Fruit fly (Drosophila melanogaster) whole organism, embryonic: Measurements from ENCODE around the gene MED14.

ENCODE experiments used
- CG10147 ChIP-seq: fragments of 200-800 bp; sonication (Bioruptor generic); optimal IDR thresholded peaks from 2 replicates; lab custom pipeline; 2019; ENCODE audit warnings: missing biosample characterization, mild to moderate bottlenecking, missing genetic modification characterization, moderate library complexity
- CG11723 ChIP-seq: fragments of 200-800 bp; sonication (Bioruptor generic); optimal IDR thresholded peaks from 2 replicates; lab custom pipeline; 2017; ENCODE audit warnings: missing biosample characterization, mild to moderate bottlenecking, missing genetic modification characterization
- CG12219 ChIP-seq: fragments of 200-800 bp; sonication (Bioruptor generic); optimal IDR thresholded peaks from 3 replicates; lab custom pipeline; 2018; ENCODE audit warnings: missing biosample characterization, mild to moderate bottlenecking, missing genetic modification characterization
- CG12769 ChIP-seq: fragments of 200-800 bp; sonication (Bioruptor generic); optimal IDR thresholded peaks from 2 replicates; lab custom pipeline; 2019; ENCODE audit warnings: missing biosample characterization, mild to moderate bottlenecking, missing genetic modification characterization, moderate library complexity
- CG13894 ChIP-seq: fragments of 200-800 bp; sonication (Bioruptor generic); optimal IDR thresholded peaks from 3 replicates; lab custom pipeline; 2018; ENCODE audit warnings: missing biosample characterization, mild to moderate bottlenecking, missing genetic modification characterization, moderate library complexity
- CG17186 ChIP-seq: fragments of 200-800 bp; sonication (Bioruptor generic); optimal IDR thresholded peaks from 3 replicates; lab custom pipeline; 2017; ENCODE audit warnings: missing biosample characterization, missing genetic modification reagents, missing genetic modification characterization
- CG1792 ChIP-seq: fragments of 200-800 bp; sonication (Bioruptor generic); optimal IDR thresholded peaks from 2 replicates; lab custom pipeline; 2016; ENCODE audit warnings: missing biosample characterization, missing genetic modification characterization
- CG18262 ChIP-seq: fragments of 200-800 bp; optimal IDR thresholded peaks from 3 replicates; lab custom pipeline; 2019; ENCODE audit warnings: missing biosample characterization, mild to moderate bottlenecking, missing genetic modification characterization, moderate library complexity
- CG30403 ChIP-seq: fragments of 200-800 bp; sonication (Bioruptor generic); optimal IDR thresholded peaks from 3 replicates; lab custom pipeline; 2016; ENCODE audit warnings: missing biosample characterization, missing genetic modification characterization
- CG32772 ChIP-seq: fragments of 200-800 bp; sonication (Bioruptor generic); IDR thresholded peaks from 2 replicates; pipeline ENCODE4 v1.3.6; 2022; ENCODE audit warnings: missing biosample characterization, missing genetic modification characterization
- CG3281 ChIP-seq: fragments of 200-800 bp; sonication (Bioruptor generic); optimal IDR thresholded peaks from 3 replicates; lab custom pipeline; 2017; ENCODE audit warnings: missing biosample characterization, mild to moderate bottlenecking, missing genetic modification characterization
- CG34376 ChIP-seq: fragments of 200-800 bp; sonication (Bioruptor generic); optimal IDR thresholded peaks from 2 replicates; lab custom pipeline; 2018; ENCODE audit warnings: missing biosample characterization, mild to moderate bottlenecking, missing genetic modification characterization
- CG3847 ChIP-seq: fragments of 200-800 bp; sonication (Bioruptor generic); IDR thresholded peaks from 2 replicates; pipeline ENCODE4 v1.3.6; 2022; ENCODE audit warnings: missing biosample characterization, missing genetic modification characterization
- CG6765 ChIP-seq: fragments of 200-800 bp; sonication (Bioruptor generic); optimal IDR thresholded peaks from 3 replicates; lab custom pipeline; 2017; ENCODE audit warnings: missing biosample characterization, mild to moderate bottlenecking, missing genetic modification characterization
- CG6854 ChIP-seq: fragments of 200-800 bp; sonication (Bioruptor generic); optimal IDR thresholded peaks from 3 replicates; lab custom pipeline; 2017; ENCODE audit warnings: missing biosample characterization, mild to moderate bottlenecking, missing genetic modification characterization
- CG8478 ChIP-seq: fragments of >200 bp; optimal IDR thresholded peaks from 2 replicates; lab custom pipeline; 2018
- CG9215 ChIP-seq: fragments of 200-800 bp; sonication (Bioruptor generic); IDR thresholded peaks from 2 replicates; pipeline ENCODE4 v1.3.6; 2022; ENCODE audit warnings: missing biosample characterization, missing genetic modification characterization
- CG9437 ChIP-seq: fragments of 200-800 bp; sonication (Bioruptor generic); optimal IDR thresholded peaks from 2 replicates; lab custom pipeline; 2018; ENCODE audit warnings: missing biosample characterization, mild to moderate bottlenecking, missing genetic modification characterization
- CG9932 ChIP-seq: fragments of 200-800 bp; sonication (Bioruptor generic); IDR thresholded peaks from 2 replicates; pipeline ENCODE4 v1.3.6; 2022; ENCODE audit warnings: missing biosample characterization, missing genetic modification characterization
- Dip2 ChIP-seq: fragments of 200-800 bp; sonication (Bioruptor generic); IDR thresholded peaks from 2 replicates; pipeline ENCODE4 v1.3.6; 2022; ENCODE audit warnings: missing biosample characterization, missing genetic modification characterization
- Doc3 ChIP-seq: fragments of 200-800 bp; sonication (Bioruptor generic); IDR thresholded peaks from 3 replicates; pipeline ENCODE4 v1.3.6; 2022; ENCODE audit warnings: missing biosample characterization, missing genetic modification characterization; ENCODE audit not compliant: partially characterized antibody
- Elba2 ChIP-seq: fragments of 200-800 bp; sonication (Bioruptor generic); optimal IDR thresholded peaks from 3 replicates; lab custom pipeline; 2016; ENCODE audit warnings: missing biosample characterization, missing genetic modification characterization
- Ets97D ChIP-seq: fragments of 200-800 bp; sonication (Bioruptor generic); optimal IDR thresholded peaks from 3 replicates; lab custom pipeline; 2016; ENCODE audit warnings: missing biosample characterization, missing genetic modification characterization
- Gsc ChIP-seq: fragments of 200-800 bp; sonication (Bioruptor generic); IDR thresholded peaks from 2 replicates; pipeline ENCODE4 v1.3.6; 2022; ENCODE audit warnings: missing biosample characterization, missing genetic modification characterization
- Gug ChIP-seq: fragments of 200-800 bp; sonication (Bioruptor generic); IDR thresholded peaks from 4 replicates; pipeline ENCODE4 v1.3.6; 2022; ENCODE audit warnings: missing biosample characterization, missing genetic modification characterization
- Hmx ChIP-seq: fragments of 200-800 bp; sonication (Bioruptor generic); optimal IDR thresholded peaks from 2 replicates; lab custom pipeline; 2016; ENCODE audit warnings: missing biosample characterization, missing genetic modification characterization
- Kr ChIP-seq: fragments of 200-800 bp; sonication (Bioruptor generic); optimal IDR thresholded peaks from 2 replicates; lab custom pipeline; 2017; ENCODE audit warnings: missing biosample characterization, mild to moderate bottlenecking, missing genetic modification characterization
- MTF-1 ChIP-seq: fragments of 200-800 bp; sonication (Bioruptor generic); optimal IDR thresholded peaks from 2 replicates; lab custom pipeline; 2018; ENCODE audit warnings: missing biosample characterization, mild to moderate bottlenecking, missing genetic modification characterization, borderline replicate concordance
- Mad ChIP-seq: fragments of 200-800 bp; sonication (Bioruptor generic); optimal IDR thresholded peaks from 2 replicates; lab custom pipeline; 2016; ENCODE audit warnings: missing biosample characterization, missing genetic modification characterization
- Myb ChIP-seq: fragments of 200-800 bp; sonication (Bioruptor generic); optimal IDR thresholded peaks from 2 replicates; lab custom pipeline; 2016; ENCODE audit warnings: missing biosample characterization, missing genetic modification characterization
- Opbp ChIP-seq: fragments of 200-800 bp; sonication (Bioruptor generic); IDR thresholded peaks from 3 replicates; pipeline ENCODE4 v1.3.6; 2022; ENCODE audit warnings: missing biosample characterization, missing genetic modification characterization; ENCODE audit not compliant: partially characterized antibody
- Ssrp ChIP-seq: fragments of 200-800 bp; sonication (Bioruptor generic); optimal IDR thresholded peaks from 2 replicates; lab custom pipeline; 2018; ENCODE audit warnings: missing biosample characterization, mild to moderate bottlenecking, missing genetic modification characterization, moderate library complexity
- Taf1 ChIP-seq: fragments of 200-800 bp; sonication (Bioruptor generic); IDR thresholded peaks from 2 replicates; pipeline ENCODE4 v1.3.6; 2022; ENCODE audit warnings: missing biosample characterization, missing genetic modification characterization
- ac ChIP-seq: fragments of 200-800 bp; sonication (Bioruptor generic); optimal IDR thresholded peaks from 3 replicates; lab custom pipeline; 2017; ENCODE audit warnings: missing biosample characterization, mild to moderate bottlenecking, missing genetic modification characterization
- bbx ChIP-seq: fragments of 200-800 bp; sonication (Bioruptor generic); IDR thresholded peaks from 2 replicates; pipeline ENCODE4 v1.3.6; 2022; ENCODE audit warnings: missing biosample characterization, missing genetic modification characterization; ENCODE audit not compliant: partially characterized antibody
- chinmo ChIP-seq: fragments of 200-800 bp; sonication (Bioruptor generic); IDR thresholded peaks from 4 replicates; pipeline ENCODE4 v1.3.6; 2022; ENCODE audit warnings: missing biosample characterization, missing genetic modification characterization; ENCODE audit not compliant: partially characterized antibody
- chn ChIP-seq: fragments of 200-800 bp; sonication (Bioruptor generic); optimal IDR thresholded peaks from 2 replicates; lab custom pipeline; 2016; ENCODE audit warnings: missing biosample characterization, missing genetic modification characterization
- crc ChIP-seq: fragments of 200-800 bp; sonication (Bioruptor generic); optimal IDR thresholded peaks from 2 replicates; lab custom pipeline; 2016; ENCODE audit warnings: missing biosample characterization, missing genetic modification characterization
- dpn ChIP-seq, 2 experiments: fragments of 200-800 bp; sonication (Bioruptor generic); optimal IDR thresholded peaks; 3 replicates each; lab custom pipeline; 2016; ENCODE audit warnings: missing biosample characterization in 2 of 2, missing genetic modification characterization in 2 of 2
- emc ChIP-seq: fragments of 200-800 bp; sonication (Bioruptor generic); optimal IDR thresholded peaks from 2 replicates; lab custom pipeline; 2016; ENCODE audit warnings: missing biosample characterization, missing genetic modification characterization
- gsb ChIP-seq: fragments of 200-800 bp; sonication (Bioruptor generic); IDR thresholded peaks from 2 replicates; pipeline ENCODE4 v1.3.6; 2022; ENCODE audit warnings: missing biosample characterization, missing genetic modification characterization
- hbn ChIP-seq: fragments of 200-800 bp; sonication (Bioruptor generic); IDR thresholded peaks from 2 replicates; pipeline ENCODE4 v1.3.6; 2022; ENCODE audit warnings: missing biosample characterization, missing genetic modification characterization; ENCODE audit not compliant: partially characterized antibody
- kay ChIP-seq: fragments of 200-800 bp; sonication (Bioruptor generic); optimal IDR thresholded peaks from 2 replicates; lab custom pipeline; 2016; ENCODE audit warnings: missing biosample characterization, missing genetic modification characterization
- knrl ChIP-seq: fragments of 200-800 bp; sonication (Bioruptor generic); IDR thresholded peaks from 3 replicates; pipeline ENCODE4 v1.3.6; 2022; ENCODE audit warnings: missing biosample characterization, missing genetic modification characterization; ENCODE audit not compliant: partially characterized antibody
- lbe ChIP-seq: fragments of 200-800 bp; sonication (Bioruptor generic); optimal IDR thresholded peaks from 2 replicates; lab custom pipeline; 2016; ENCODE audit warnings: missing biosample characterization, mild to moderate bottlenecking, missing genetic modification characterization
- p53 ChIP-seq: fragments of 200-800 bp; sonication (Bioruptor generic); optimal IDR thresholded peaks from 2 replicates; lab custom pipeline; 2016; ENCODE audit warnings: missing biosample characterization, missing genetic modification characterization
- pfk ChIP-seq: fragments of 200-800 bp; sonication (Bioruptor generic); optimal IDR thresholded peaks from 2 replicates; lab custom pipeline; 2018; ENCODE audit warnings: missing biosample characterization, mild to moderate bottlenecking, missing genetic modification characterization, moderate library complexity
- pros ChIP-seq: fragments of 200-800 bp; sonication (Bioruptor generic); optimal IDR thresholded peaks from 3 replicates; lab custom pipeline; 2019; ENCODE audit warnings: missing biosample characterization, mild to moderate bottlenecking, missing genetic modification characterization, moderate library complexity
- tap ChIP-seq: fragments of 200-800 bp; optimal IDR thresholded peaks from 3 replicates; lab custom pipeline; 2019; ENCODE audit warnings: missing biosample characterization, mild to moderate bottlenecking, missing genetic modification characterization, moderate library complexity
- unpg ChIP-seq: fragments of 200-800 bp; sonication (Bioruptor generic); optimal IDR thresholded peaks from 3 replicates; lab custom pipeline; 2018; ENCODE audit warnings: missing biosample characterization, mild to moderate bottlenecking, missing genetic modification characterization, moderate library complexity

MED14 gene

DNA sequence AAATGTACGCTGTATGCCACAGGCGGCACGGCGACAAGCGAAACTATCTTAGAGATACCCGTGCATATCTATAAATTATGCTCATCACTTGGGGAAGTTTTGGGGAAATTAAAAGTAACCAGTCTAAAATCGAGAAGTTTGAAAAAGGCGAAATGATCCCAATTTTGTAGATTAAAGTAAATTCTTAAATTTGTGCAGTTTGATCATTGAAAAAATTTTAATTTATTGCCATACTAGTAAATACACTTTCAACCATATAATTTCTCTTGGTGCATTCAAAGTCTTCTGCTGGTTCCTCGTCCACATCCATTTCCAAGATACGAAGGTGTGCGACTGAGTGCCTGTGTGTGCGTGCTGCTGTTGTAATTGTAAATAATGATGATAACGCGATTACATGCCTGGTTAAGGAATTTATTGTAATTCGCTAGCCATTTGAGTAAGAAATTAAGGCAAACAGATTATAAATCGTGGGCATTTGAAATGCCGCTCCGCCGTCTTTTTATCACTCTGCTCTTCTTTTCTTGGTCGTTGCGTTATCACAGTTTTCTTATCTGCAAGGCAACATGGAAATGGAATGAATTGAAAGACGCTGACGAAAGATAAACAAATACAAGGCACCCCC, 22.5 kb downstream of the MED14 start (continued):
- TF ChIP-seq Ssrp (peak; percentile 88), hbn (GFP tag; lab: Robert Waterston, UW) (no peak), CG10147 (GFP tag; lab: Kevin White, UChicago) (peak; percentile 70), CG18262 (tag; lab: Kevin White, UChicago) (peak; percentile 90), p53 (GFP tag; lab: Kevin White, UChicago) (peak; percentile 33), Ets97D (peak; percentile 34), CG8478 (lab: Kevin White, UChicago) (no peak), gsb (peak; percentile 57; the same call in 1 of the 2 replicates), unpg (peak; percentile 93), tap (peak; percentile 89), MTF-1 (GFP tag; lab: Kevin White, UChicago) (peak; percentile 50), CG9437 (GFP tag; lab: Kevin White, UChicago) (peak; percentile 83), CG12219 (GFP tag; lab: Kevin White, UChicago) (peak; percentile 80), CG3847 (GFP tag; lab: Robert Waterston, UW) (peak; percentile 66), Dip2 (no peak), dpn (GFP tag; optimal IDR thresholded peaks at IDR 0.05; lab: Kevin White, UChicago) (peak; percentile 81 to 85), knrl (GFP tag; lab: Robert Waterston, UW) (no peak), emc (GFP tag; lab: Kevin White, UChicago) (peak; percentile 50), CG9215 (GFP tag; lab: Robert Waterston, UW) (peak; percentile 68), Elba2 (GFP tag; lab: Kevin White, UChicago) (no peak), Gsc (GFP tag; lab: Robert Waterston, UW) (peak; percentile 43), CG3281 (GFP tag; lab: Kevin White, UChicago) (peak; percentile 77), chn (GFP tag; lab: Kevin White, UChicago) (peak; percentile 72), Opbp (GFP tag; lab: Robert Waterston, UW) (no peak), CG30403 (peak; percentile 93), CG13894 (tag; lab: Kevin White, UChicago) (no peak), CG1792 (GFP tag; lab: Kevin White, UChicago) (peak; percentile 78), lbe (GFP tag; lab: Kevin White, UChicago) (no peak), CG32772 (GFP tag; lab: Robert Waterston, UW) (peak; percentile 89), CG6854 (GFP tag; lab: Kevin White, UChicago) (peak; percentile 29), kay (GFP tag; lab: Kevin White, UChicago) (peak; percentile 69), CG6765 (GFP tag; lab: Kevin White, UChicago) (no peak), crc (GFP tag; lab: Kevin White, UChicago) (peak; percentile 69), Hmx (GFP tag; lab: Kevin White, UChicago) (peak; percentile 29), Kr (GFP tag; lab: Kevin White, UChicago) (no peak), Taf1 (GFP tag; lab: Robert Waterston, UW) (peak; percentile 57), CG12769 (peak; percentile 44), ac (GFP tag; lab: Kevin White, UChicago) (peak; percentile 22), Mad (peak; percentile 71), CG34376 (GFP tag; lab: Kevin White, UChicago) (peak; percentile 38), chinmo (GFP tag; lab: Robert Waterston, UW) (0 out of 4 replicates have a peak, but pooled peaks have one; percentile 10), CG11723 (GFP tag; lab: Kevin White, UChicago) (peak; percentile 81), Doc3 (GFP tag; lab: Robert Waterston, UW) (no peak), CG17186 (GFP tag; lab: Kevin White, UChicago) (peak; percentile 53), bbx (GFP tag; lab: Robert Waterston, UW) (no peak), CG9932 (peak; percentile 57), pros (GFP tag; lab: Kevin White, UChicago) (peak; percentile 75), Myb (GFP tag; lab: Kevin White, UChicago) (peak; percentile 55), Gug (GFP tag; lab: Robert Waterston, UW) (peak; percentile 52; the same call in 2 of the 4 replicates), pfk (GFP tag; lab: Kevin White, UChicago) (no peak)
